Worm (Caenorhabditis elegans) whole organism, late embryonic: ENCODE measurements around the gene C53A5.16.

Experiments used
- K09A11.1 ChIP-seq: sonication (generic microtip); optimal IDR thresholded peaks from 2 replicates; lab custom pipeline; 2017; ENCODE audit warnings: antibody characterized with exemption, mild to moderate bottlenecking, missing genetic modification characterization, missing compliant biosample characterization; ENCODE audit not compliant: insufficient read depth
- ahr-1 ChIP-seq: sonication (generic microtip); optimal IDR thresholded peaks from 2 replicates; lab custom pipeline; 2016; ENCODE audit warnings: missing genetic modification characterization, missing compliant biosample characterization
- ama-1 ChIP-seq: fragments of 150-350 bp; optimal IDR thresholded peaks from 2 replicates; lab custom pipeline; 2014
- ceh-34 ChIP-seq: sonication (generic microtip); optimal IDR thresholded peaks from 2 replicates; lab custom pipeline; 2016; ENCODE audit warnings: mild to moderate bottlenecking, missing genetic modification characterization, missing compliant biosample characterization
- dmd-4 ChIP-seq: sonication (generic microtip); optimal IDR thresholded peaks from 2 replicates; lab custom pipeline; 2016; ENCODE audit warnings: borderline replicate concordance, missing genetic modification characterization, missing compliant biosample characterization
- elt-2 ChIP-seq: sonication (generic microtip); optimal IDR thresholded peaks from 2 replicates; lab custom pipeline; 2016; ENCODE audit warnings: missing genetic modification reagents, missing genetic modification characterization, missing compliant biosample characterization
- fkh-10 ChIP-seq: fragments of 150-350 bp; optimal IDR thresholded peaks from 2 replicates; lab custom pipeline; 2014; ENCODE audit warnings: missing biosample characterization, missing genetic modification reagents, missing genetic modification characterization
- nhr-11 ChIP-seq: fragments of 150-350 bp; optimal IDR thresholded peaks from 2 replicates; lab custom pipeline; 2014; ENCODE audit warnings: missing biosample characterization, missing genetic modification characterization
- ref-2 ChIP-seq: sonication (generic microtip); optimal IDR thresholded peaks from 2 replicates; lab custom pipeline; 2016; ENCODE audit warnings: missing genetic modification characterization, missing compliant biosample characterization
- rnt-1 ChIP-seq: sonication (generic microtip); optimal IDR thresholded peaks from 2 replicates; lab custom pipeline; 2016; ENCODE audit warnings: missing genetic modification characterization, missing compliant biosample characterization
- sox-4 ChIP-seq: sonication (generic microtip); optimal IDR thresholded peaks from 2 replicates; lab custom pipeline; 2017; ENCODE audit warnings: mild to moderate bottlenecking, missing genetic modification characterization, inconsistent platforms, missing compliant biosample characterization
- tbx-2 ChIP-seq: sonication (generic microtip); optimal IDR thresholded peaks from 2 replicates; lab custom pipeline; 2016; ENCODE audit warnings: missing genetic modification characterization, missing compliant biosample characterization
- unc-3 ChIP-seq, 2 experiments: fragments of 200-800 bp in 1 of 2; sonication (Bioruptor generic) in 1 of 2; sonication (generic microtip) in 1 of 2; conservative IDR thresholded peaks in 1 of 2; optimal IDR thresholded peaks in 1 of 2; 2 replicates each; pipeline versions ENCODE4 v1.3.6 to Lab custom; 2016 to 2022; ENCODE audit warnings: missing compliant biosample characterization in 2 of 2, missing genetic modification characterization in 2 of 2, missing genetic modification reagents in 1 of 2

ce11 chrV:14548510-14548909, 26.1 kb upstream of the C53A5.16 start:
- TF ChIP-seq ceh-34 (tag; lab: Kevin White, UChicago) (peak; percentile 66), ama-1 (lab: Kevin White, UChicago) (no peak), ahr-1 (tag; lab: Kevin White, UChicago) (no peak), dmd-4 (tag; lab: Kevin White, UChicago) (no peak), unc-3 (GFP tag; conservative IDR thresholded peaks at IDR 0.05; lab: Robert Waterston, UW) (no peak), unc-3 (tag; optimal IDR thresholded peaks at IDR 0.05; lab: Kevin White, UChicago) (no peak), tbx-2 (no peak), elt-2 (tag; lab: Kevin White, UChicago) (no peak), K09A11.1 (no peak), rnt-1 (tag; lab: Kevin White, UChicago) (no peak), fkh-10 (GFP tag; lab: Kevin White, UChicago) (no peak), ref-2 (tag; lab: Kevin White, UChicago) (no peak), nhr-11 (tag; lab: Kevin White, UChicago) (no peak), sox-4 (tag; lab: Kevin White, UChicago) (no peak)
